Fruit fly (Drosophila melanogaster) whole organism, adult: ENCODE results near the gene Slh.

Experiments used
- CG12768 ChIP-seq: fragments of 200-800 bp; sonication (Bioruptor generic); optimal IDR thresholded peaks from 2 replicates; lab custom pipeline; 2017; ENCODE audit warnings: missing biosample characterization, missing genetic modification characterization, mild to moderate bottlenecking, moderate library complexity, missing genetic modification reagents
- CG14711 ChIP-seq: fragments of 200-800 bp; sonication (Bioruptor generic); optimal IDR thresholded peaks from 2 replicates; lab custom pipeline; 2018; ENCODE audit warnings: missing biosample characterization, mild to moderate bottlenecking, missing genetic modification characterization, moderate library complexity
- CG1620 ChIP-seq: fragments of 200-800 bp; sonication (Bioruptor generic); optimal IDR thresholded peaks from 2 replicates; lab custom pipeline; 2016; ENCODE audit warnings: missing biosample characterization, missing genetic modification characterization
- CG33017 ChIP-seq: fragments of 200-800 bp; sonication (Bioruptor generic); optimal IDR thresholded peaks from 2 replicates; lab custom pipeline; 2018; ENCODE audit warnings: missing biosample characterization, mild to moderate bottlenecking, missing genetic modification characterization, moderate library complexity
- CG5204 ChIP-seq: fragments of 200-800 bp; sonication (Bioruptor generic); optimal IDR thresholded peaks from 2 replicates; lab custom pipeline; 2016; ENCODE audit warnings: missing biosample characterization, missing genetic modification characterization
- CG7101 ChIP-seq: fragments of 200-800 bp; sonication (Bioruptor generic); optimal IDR thresholded peaks from 2 replicates; lab custom pipeline; 2018; ENCODE audit warnings: missing biosample characterization, mild to moderate bottlenecking, missing genetic modification characterization, moderate library complexity
- Crg-1 ChIP-seq: fragments of 200-800 bp; sonication (Bioruptor generic); optimal IDR thresholded peaks from 2 replicates; lab custom pipeline; 2016; ENCODE audit warnings: missing biosample characterization, missing genetic modification characterization
- cnc ChIP-seq, 2 experiments: fragments of >200 bp; optimal IDR thresholded peaks; 2 replicates each; lab custom pipeline; 2017
- kay ChIP-seq: fragments of 200-800 bp; sonication (Bioruptor generic); peaks from one replicate; lab custom pipeline; 2016; ENCODE audit warnings: missing biosample characterization, missing genetic modification characterization, borderline replicate concordance
- ovo ChIP-seq: fragments of 200-800 bp; sonication (Bioruptor generic); optimal IDR thresholded peaks from 2 replicates; lab custom pipeline; 2016; ENCODE audit warnings: missing biosample characterization, missing genetic modification characterization
- pad ChIP-seq: fragments of 200-800 bp; sonication (Bioruptor generic); optimal IDR thresholded peaks from 3 replicates; lab custom pipeline; 2017; ENCODE audit warnings: missing biosample characterization, missing genetic modification characterization, mild to moderate bottlenecking, moderate library complexity, missing genetic modification reagents
- tj ChIP-seq: fragments of 200-800 bp; sonication (Bioruptor generic); optimal IDR thresholded peaks from 3 replicates; lab custom pipeline; 2017; ENCODE audit warnings: missing biosample characterization, mild to moderate bottlenecking, missing genetic modification characterization, moderate library complexity
- toe ChIP-seq: fragments of 200-800 bp; sonication (Bioruptor generic); optimal IDR thresholded peaks from 2 replicates; lab custom pipeline; 2016; ENCODE audit warnings: missing biosample characterization, missing genetic modification characterization

- TF ChIP-seq CG12768 (GFP tag; lab: Kevin White, UChicago), result no peak
- TF ChIP-seq CG1620 (GFP tag; lab: Kevin White, UChicago), result no peak
- no peak for TF ChIP-seq kay (GFP tag; lab: Kevin White, UChicago)
- TF ChIP-seq ovo (GFP tag; lab: Kevin White, UChicago), result no peak
- no peak for TF ChIP-seq CG7101 (tag; lab: Kevin White, UChicago)
- TF ChIP-seq cnc (optimal IDR thresholded peaks at IDR 0.05; lab: Kevin White, UChicago), result no peak
- TF ChIP-seq pad, result no peak
- TF ChIP-seq CG33017, result no peak
- TF ChIP-seq CG14711 (tag; lab: Kevin White, UChicago), result no peak
- no peak for TF ChIP-seq toe (GFP tag; lab: Kevin White, UChicago)
- no peak for TF ChIP-seq CG5204
- no peak for TF ChIP-seq tj
- TF ChIP-seq Crg-1 (GFP tag; lab: Kevin White, UChicago), result no peak
Measured at dm6 chr2L:2466360-2466759, 26.1 kb downstream of the Slh start.
